Worm (Caenorhabditis elegans): ENCODE data around the gene K11D12.7.

ce11 chrV:5001386-5001785, 34.9 kb downstream of the K11D12.7 start, which contains the start of gene srr-8:
- TF ChIP-seq sptf-1 (tag; optimal IDR thresholded peaks at IDR 0.05) = no peak
- no peak for TF ChIP-seq unc-62 (GFP tag; optimal IDR thresholded peaks at IDR 0.05)
- no peak for TF ChIP-seq nhr-12 (tag; optimal IDR thresholded peaks at IDR 0.05)
- TF ChIP-seq snpc-4 (tag; optimal IDR thresholded peaks at IDR 0.05) = no peak

All from whole organism, mixed stage, embryonic.